Worm (Caenorhabditis elegans) whole organism, L3 larva: ENCODE data around the gene R03E9.2.

Experiments
- R02D3.7 ChIP-seq: fragments of 150-350 bp; optimal IDR thresholded peaks from 2 replicates; lab custom pipeline; 2014; ENCODE audit warnings: missing biosample characterization, missing genetic modification characterization
- ZK546.5 ChIP-seq: sonication (generic microtip); optimal IDR thresholded peaks from 2 replicates; lab custom pipeline; 2017; ENCODE audit warnings: missing biosample characterization, missing genetic modification characterization
- aly-2 ChIP-seq: fragments of 150-350 bp; optimal IDR thresholded peaks from 2 replicates; lab custom pipeline; 2014; ENCODE audit warnings: missing biosample characterization, missing genetic modification characterization
- ama-1 ChIP-seq: fragments of 150-350 bp; optimal IDR thresholded peaks from 2 replicates; lab custom pipeline; 2018
- ceh-16 ChIP-seq: sonication (generic microtip); optimal IDR thresholded peaks from 2 replicates; lab custom pipeline; 2017; ENCODE audit warnings: missing biosample characterization, missing genetic modification characterization
- ceh-28 ChIP-seq: fragments of 150-350 bp; optimal IDR thresholded peaks from 2 replicates; lab custom pipeline; 2014; ENCODE audit warnings: missing biosample characterization, missing genetic modification reagents, missing genetic modification characterization
- ceh-82 ChIP-seq: fragments of 150-350 bp; optimal IDR thresholded peaks from 2 replicates; lab custom pipeline; 2014; ENCODE audit warnings: missing biosample characterization, missing genetic modification characterization
- ceh-9 ChIP-seq: sonication (generic microtip); optimal IDR thresholded peaks from 2 replicates; lab custom pipeline; 2018; ENCODE audit warnings: missing biosample characterization, missing genetic modification characterization
- daf-12 ChIP-seq: fragments of 150-350 bp; optimal IDR thresholded peaks from 2 replicates; lab custom pipeline; 2014; ENCODE audit warnings: missing biosample characterization, missing genetic modification reagents, missing genetic modification characterization
- egl-27 ChIP-seq: sonication (generic microtip); optimal IDR thresholded peaks from 4 replicates; lab custom pipeline; 2017; ENCODE audit warnings: missing biosample characterization, missing genetic modification reagents, missing genetic modification characterization
- egl-5 ChIP-seq: fragments of 150-350 bp; optimal IDR thresholded peaks from 2 replicates; lab custom pipeline; 2017; ENCODE audit warnings: missing biosample characterization, missing genetic modification reagents, missing genetic modification characterization, inconsistent platforms
- elt-1 ChIP-seq: fragments of 150-350 bp; optimal IDR thresholded peaks from 2 replicates; lab custom pipeline; 2014; ENCODE audit warnings: missing biosample characterization, missing genetic modification characterization
- elt-2 ChIP-seq: sonication (generic microtip); optimal IDR thresholded peaks from 2 replicates; lab custom pipeline; 2016; ENCODE audit warnings: missing genetic modification reagents, mild to moderate bottlenecking, missing genetic modification characterization, missing compliant biosample characterization
- elt-3 ChIP-seq, 3 experiments: fragments of 150-350 bp in 1 of 3; sonication (generic microtip) in 2 of 3; optimal IDR thresholded peaks; 2 replicates in 2 of 3; 4 replicates in 1 of 3; lab custom pipeline; 2014 to 2017; ENCODE audit warnings: missing biosample characterization in 3 of 3, missing genetic modification characterization in 3 of 3
- eor-1 ChIP-seq, 2 experiments: fragments of 150-350 bp; optimal IDR thresholded peaks; 2 replicates each; lab custom pipeline; 2014 to 2018; ENCODE audit warnings: missing biosample characterization in 2 of 2, missing genetic modification characterization in 2 of 2
- fkh-10 ChIP-seq: sonication (generic microtip); optimal IDR thresholded peaks from 2 replicates; lab custom pipeline; 2017; ENCODE audit warnings: missing biosample characterization, missing genetic modification reagents, missing genetic modification characterization
- fkh-2 ChIP-seq: fragments of 150-350 bp; optimal IDR thresholded peaks from 2 replicates; lab custom pipeline; 2014; ENCODE audit warnings: missing biosample characterization, missing genetic modification reagents, missing genetic modification characterization
- fos-1 ChIP-seq: fragments of 150-350 bp; optimal IDR thresholded peaks from 2 replicates; lab custom pipeline; 2014; ENCODE audit warnings: missing biosample characterization, missing genetic modification characterization
- hmg-11 ChIP-seq: sonication (generic microtip); optimal IDR thresholded peaks from 2 replicates; lab custom pipeline; 2016; ENCODE audit warnings: missing genetic modification characterization, missing compliant biosample characterization
- jun-1 ChIP-seq: fragments of 150-350 bp; optimal IDR thresholded peaks from 2 replicates; lab custom pipeline; 2014; ENCODE audit warnings: missing biosample characterization, missing genetic modification reagents, missing genetic modification characterization
- lin-15B ChIP-seq: fragments of 150-350 bp; optimal IDR thresholded peaks from 2 replicates; lab custom pipeline; 2014; ENCODE audit warnings: missing biosample characterization, missing genetic modification characterization
- lin-39 ChIP-seq: fragments of 150-350 bp; optimal IDR thresholded peaks from 2 replicates; lab custom pipeline; 2018; ENCODE audit warnings: missing biosample characterization, missing genetic modification reagents, missing genetic modification characterization
- lsy-12 ChIP-seq: sonication (generic microtip); optimal IDR thresholded peaks from 2 replicates; lab custom pipeline; 2016; ENCODE audit warnings: mild to moderate bottlenecking, missing genetic modification characterization, missing compliant biosample characterization
- mdl-1 ChIP-seq: fragments of 150-350 bp; optimal IDR thresholded peaks from 2 replicates; lab custom pipeline; 2014; ENCODE audit warnings: missing biosample characterization, missing genetic modification characterization
- mml-1 ChIP-seq: fragments of 150-350 bp; sonication (generic microtip); optimal IDR thresholded peaks from 3 replicates; lab custom pipeline; 2014; ENCODE audit warnings: missing biosample characterization, missing genetic modification characterization
- nfya-1 ChIP-seq: sonication (generic microtip); optimal IDR thresholded peaks from 2 replicates; lab custom pipeline; 2017; ENCODE audit warnings: missing genetic modification characterization, mild to moderate bottlenecking, missing compliant biosample characterization, antibody characterized with exemption, moderate library complexity; ENCODE audit not compliant: insufficient read depth
- nhr-11 ChIP-seq: fragments of 150-350 bp; optimal IDR thresholded peaks from 2 replicates; lab custom pipeline; 2014; ENCODE audit warnings: missing biosample characterization, missing genetic modification characterization
- nhr-12 ChIP-seq: fragments of 150-350 bp; optimal IDR thresholded peaks from 2 replicates; lab custom pipeline; 2014; ENCODE audit warnings: missing biosample characterization, missing genetic modification characterization
- nhr-23 ChIP-seq: fragments of 150-350 bp; optimal IDR thresholded peaks from 2 replicates; lab custom pipeline; 2014; ENCODE audit warnings: missing biosample characterization, missing genetic modification reagents, missing genetic modification characterization
- nhr-237 ChIP-seq: fragments of 150-350 bp; optimal IDR thresholded peaks from 2 replicates; lab custom pipeline; 2014; ENCODE audit warnings: missing biosample characterization, missing genetic modification characterization
- nhr-25 ChIP-seq: sonication (generic microtip); optimal IDR thresholded peaks from 2 replicates; lab custom pipeline; 2017; ENCODE audit warnings: missing biosample characterization, missing genetic modification characterization
- nhr-28 ChIP-seq: fragments of 150-350 bp; optimal IDR thresholded peaks from 2 replicates; lab custom pipeline; 2014; ENCODE audit warnings: missing biosample characterization, missing genetic modification characterization
- nhr-43 ChIP-seq: sonication (generic microtip); optimal IDR thresholded peaks from 2 replicates; lab custom pipeline; 2016; ENCODE audit warnings: mild to moderate bottlenecking, missing genetic modification characterization, missing compliant biosample characterization; ENCODE audit not compliant: poor library complexity, severe bottlenecking
- nhr-67 ChIP-seq: fragments of 150-350 bp; optimal IDR thresholded peaks from 2 replicates; lab custom pipeline; 2014; ENCODE audit warnings: missing biosample characterization, missing genetic modification characterization
- nhr-76 ChIP-seq: fragments of 150-350 bp; sonication (generic microtip); optimal IDR thresholded peaks from 5 replicates; lab custom pipeline; 2014; ENCODE audit warnings: missing biosample characterization, missing genetic modification characterization
- nhr-77 ChIP-seq: fragments of 150-350 bp; optimal IDR thresholded peaks from 2 replicates; lab custom pipeline; 2014; ENCODE audit warnings: missing biosample characterization, missing genetic modification characterization
- pha-4 ChIP-seq: fragments of 150-350 bp; optimal IDR thresholded peaks from 2 replicates; lab custom pipeline; 2014; ENCODE audit warnings: missing biosample characterization, missing genetic modification reagents, missing genetic modification characterization
- pqm-1 ChIP-seq: fragments of 150-350 bp; optimal IDR thresholded peaks from 2 replicates; lab custom pipeline; 2017; ENCODE audit warnings: missing biosample characterization, missing genetic modification characterization, inconsistent platforms
- sea-2 ChIP-seq: fragments of 150-350 bp; sonication (generic microtip); optimal IDR thresholded peaks from 4 replicates; lab custom pipeline; 2014; ENCODE audit warnings: missing biosample characterization, missing genetic modification reagents, missing genetic modification characterization
- skn-1 ChIP-seq: fragments of 150-350 bp; optimal IDR thresholded peaks from 2 replicates; lab custom pipeline; 2014; ENCODE audit warnings: missing biosample characterization, missing genetic modification characterization
- snpc-4 ChIP-seq: fragments of 150-350 bp; optimal IDR thresholded peaks from 2 replicates; lab custom pipeline; 2014; ENCODE audit warnings: missing biosample characterization, missing genetic modification characterization
- tbx-2 ChIP-seq: sonication (generic microtip); optimal IDR thresholded peaks from 2 replicates; lab custom pipeline; 2016; ENCODE audit warnings: mild to moderate bottlenecking, missing genetic modification characterization, missing compliant biosample characterization
- unc-39 ChIP-seq: sonication (generic microtip); optimal IDR thresholded peaks from 4 replicates; lab custom pipeline; 2017; ENCODE audit warnings: missing biosample characterization, missing genetic modification characterization
- unc-62 ChIP-seq: fragments of 150-350 bp; sonication (generic microtip); optimal IDR thresholded peaks from 4 replicates; lab custom pipeline; 2014; ENCODE audit warnings: missing biosample characterization, missing genetic modification reagents, missing genetic modification characterization
- zag-1 ChIP-seq: fragments of 150-350 bp; optimal IDR thresholded peaks from 2 replicates; lab custom pipeline; 2014; ENCODE audit warnings: missing biosample characterization, missing genetic modification characterization
- ztf-11 ChIP-seq: fragments of 150-350 bp; optimal IDR thresholded peaks from 2 replicates; lab custom pipeline; 2014; ENCODE audit warnings: missing biosample characterization, missing genetic modification characterization
- ztf-4 ChIP-seq: fragments of 150-350 bp; optimal IDR thresholded peaks from 2 replicates; lab custom pipeline; 2014; ENCODE audit warnings: missing biosample characterization, missing genetic modification characterization

Gene R03E9.2

DNA sequence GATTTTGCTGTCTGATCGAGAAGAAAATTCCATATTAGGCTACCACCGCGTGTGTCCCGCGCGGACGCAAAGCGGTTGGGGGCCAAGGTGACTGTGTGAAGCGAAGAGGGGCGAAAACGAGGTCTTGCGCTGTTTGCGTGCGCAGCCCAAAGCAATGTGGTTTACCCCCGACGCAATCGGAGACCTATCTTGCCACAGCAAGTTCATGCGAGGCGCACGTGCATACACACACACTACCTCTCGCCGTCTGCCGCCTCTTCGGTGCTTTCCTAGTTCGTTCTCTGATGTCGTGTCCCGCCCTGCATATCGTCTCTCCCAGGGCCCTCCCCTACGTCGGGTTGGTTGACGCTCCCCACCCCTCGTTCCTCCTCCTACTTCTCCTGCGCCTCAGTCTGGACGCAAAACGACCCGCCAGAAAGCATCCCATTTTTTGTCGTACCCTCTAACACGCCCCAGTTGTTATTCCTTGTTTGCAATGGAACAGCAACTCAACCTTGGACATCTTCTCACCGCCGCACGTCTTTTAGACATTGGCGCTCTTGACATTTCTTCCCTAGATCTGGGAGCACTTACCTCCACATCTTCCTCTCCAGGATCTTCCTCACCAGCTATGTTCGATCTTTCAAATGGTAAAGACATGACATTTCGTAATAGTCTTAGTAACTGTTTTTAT, 9.0 kb upstream of the R03E9.2 start, which contains the start of gene mdl-1:
mdl-1 (plus strand) TSS at position 341 of the 673 bp plus-strand sequence.
- peak; percentile 95 for TF ChIP-seq nhr-25
- no peak for TF ChIP-seq nhr-28
- no peak for TF ChIP-seq ZK546.5 (tag; lab: Kevin White, UChicago)
- TF ChIP-seq snpc-4 (tag; lab: Kevin White, UChicago): peak; percentile 71
- peak; percentile 26 for TF ChIP-seq lin-15B (tag; lab: Kevin White, UChicago)
- TF ChIP-seq ztf-4 (tag; lab: Kevin White, UChicago): peak; percentile 74
- TF ChIP-seq fkh-10 (GFP tag; lab: Kevin White, UChicago): peak; percentile 20
- peak; percentile 88 for TF ChIP-seq lsy-12 (tag; lab: Kevin White, UChicago)
- TF ChIP-seq ceh-28: peak; percentile 56
- TF ChIP-seq elt-3 (tag; optimal IDR thresholded peaks at IDR 0.05; lab: Kevin White, UChicago): no peak
- TF ChIP-seq elt-2 (tag; lab: Kevin White, UChicago): peak; percentile 87
- no peak for TF ChIP-seq fkh-2
- peak; percentile 99 for TF ChIP-seq mml-1
- TF ChIP-seq ztf-11 (tag; lab: Kevin White, UChicago): no peak
- TF ChIP-seq pqm-1 (tag; lab: Kevin White, UChicago): peak; percentile 82
- no peak for TF ChIP-seq nhr-76 (tag; lab: Kevin White, UChicago)
- no peak for TF ChIP-seq aly-2 (tag; lab: Kevin White, UChicago)
- peak; percentile 94 for TF ChIP-seq pha-4 (tag; lab: Kevin White, UChicago)
- no peak for TF ChIP-seq nhr-77
- peak; percentile 48 for TF ChIP-seq tbx-2 (tag; lab: Kevin White, UChicago)
- peak; percentile 100 for TF ChIP-seq mdl-1 (tag; lab: Kevin White, UChicago)
- TF ChIP-seq R02D3.7 (tag; lab: Kevin White, UChicago): peak; percentile 40
- TF ChIP-seq skn-1 (tag; lab: Kevin White, UChicago): peak; percentile 40
- TF ChIP-seq nhr-12: no peak
- TF ChIP-seq fos-1: peak; percentile 27
- peak; percentile 74 for TF ChIP-seq hmg-11 (tag; lab: Kevin White, UChicago)
- TF ChIP-seq nhr-237: no peak
- TF ChIP-seq unc-39: no peak
- no peak for TF ChIP-seq zag-1
- TF ChIP-seq egl-5 (tag; lab: Kevin White, UChicago): no peak
- peak; percentile 63 for TF ChIP-seq sea-2 (GFP tag; lab: Kevin White, UChicago)
- no peak for TF ChIP-seq nhr-67 (tag; lab: Kevin White, UChicago)
- TF ChIP-seq ceh-16: no peak
- TF ChIP-seq jun-1: peak; percentile 81
- no peak for TF ChIP-seq ceh-82 (tag; lab: Kevin White, UChicago)
- peak; percentile 95 for TF ChIP-seq egl-27 (tag; lab: Kevin White, UChicago)
- TF ChIP-seq ceh-9: no peak
- peak; percentile 95 for TF ChIP-seq nhr-23
- TF ChIP-seq elt-1 (tag; lab: Kevin White, UChicago): peak; percentile 81
- TF ChIP-seq nfya-1 (tag; lab: Kevin White, UChicago): peak; percentile 96
- TF ChIP-seq lin-39: peak; percentile 95
- TF ChIP-seq daf-12 (tag; lab: Kevin White, UChicago): no peak
- TF ChIP-seq nhr-11 (tag; lab: Kevin White, UChicago): peak; percentile 67
- peak; percentile 74 for TF ChIP-seq unc-62 (GFP tag; lab: Kevin White, UChicago)
- peak; percentile 95 for TF ChIP-seq ama-1 (lab: Kevin White, UChicago)
- peak; percentile 86 for TF ChIP-seq nhr-43
- peak in 1 of 2 experiments; percentile 68 for TF ChIP-seq eor-1 (tag; optimal IDR thresholded peaks at IDR 0.05; lab: Kevin White, UChicago)
